Fruit fly (Drosophila melanogaster) Kc167 (cell line): ENCODE measurements around the gene spd-2.

Source experiments
- Myc ChIP-seq: fragments of >200 bp; optimal IDR thresholded peaks from 2 replicates; lab custom pipeline; 2017; ENCODE audit warnings: missing external identifiers
- Sin3A ChIP-seq: fragments of >200 bp; optimal IDR thresholded peaks from 2 replicates; lab custom pipeline; 2018; ENCODE audit warnings: missing external identifiers
- h ChIP-seq: fragments of >200 bp; optimal IDR thresholded peaks from 3 replicates; lab custom pipeline; 2018; ENCODE audit warnings: missing external identifiers
- psq ChIP-seq: fragments of >200 bp; optimal IDR thresholded peaks from 2 replicates; lab custom pipeline; 2017; ENCODE audit warnings: missing external identifiers
- ttk ChIP-seq: sonication (Bioruptor generic); optimal IDR thresholded peaks from 2 replicates; lab custom pipeline; 2017; ENCODE audit warnings: missing external identifiers

DNA sequence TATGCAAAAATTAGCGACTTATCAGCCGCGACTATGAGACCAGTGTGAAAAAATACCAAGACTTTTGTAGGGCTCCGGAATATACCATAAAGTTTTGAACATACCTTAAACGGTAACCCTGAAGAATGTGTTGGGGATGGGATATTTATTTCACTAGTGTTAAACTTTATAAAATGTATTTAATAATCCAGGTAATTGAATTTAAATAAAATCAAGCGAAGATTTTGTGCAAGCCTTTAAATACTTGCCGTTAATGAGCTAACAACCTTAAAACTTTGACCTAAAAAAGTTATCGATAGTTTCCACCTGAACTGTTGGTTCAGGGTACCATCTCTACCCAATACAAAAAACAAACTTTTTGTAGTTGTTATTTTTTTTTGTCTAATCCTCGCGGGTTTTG, 17.3 kb upstream of the spd-2 start, which contains the start of gene CG4101:
- TF ChIP-seq Sin3A (lab: Kevin White, UChicago) (no peak), ttk (lab: Kevin White, UChicago) (no peak), Myc (lab: Kevin White, UChicago) (no peak), h (lab: Kevin White, UChicago) (no peak), psq (lab: Kevin White, UChicago) (no peak)
